Worm (Caenorhabditis elegans) whole organism, young adult: ENCODE measurements around the gene viro-2.

Experiments used
- B0261.1 ChIP-seq: sonication (generic microtip); optimal IDR thresholded peaks from 2 replicates; lab custom pipeline; 2016; ENCODE audit warnings: mild to moderate bottlenecking, missing genetic modification characterization, moderate library complexity, missing compliant biosample characterization
- D2030.7 ChIP-seq: fragments of 200-800 bp; sonication (Bioruptor generic); IDR thresholded peaks from 2 replicates; pipeline ENCODE4 v1.3.6; 2022; ENCODE audit warnings: missing genetic modification reagents, missing genetic modification characterization, missing compliant biosample characterization
- F10E7.11 ChIP-seq: sonication (generic microtip); optimal IDR thresholded peaks from 2 replicates; lab custom pipeline; 2017; ENCODE audit warnings: mild to moderate bottlenecking, missing genetic modification characterization, moderate library complexity, missing compliant biosample characterization
- F33H1.4 ChIP-seq: fragments of 200-800 bp; sonication (Bioruptor generic); IDR thresholded peaks from 2 replicates; pipeline ENCODE4 v1.3.6; 2022; ENCODE audit warnings: missing genetic modification reagents, missing genetic modification characterization, missing compliant biosample characterization
- F52B5.7 ChIP-seq: sonication (generic microtip); optimal IDR thresholded peaks from 2 replicates; lab custom pipeline; 2016; ENCODE audit warnings: mild to moderate bottlenecking, missing genetic modification characterization, missing compliant biosample characterization
- F55B11.4 ChIP-seq: sonication (generic microtip); optimal IDR thresholded peaks from 2 replicates; lab custom pipeline; 2016; ENCODE audit warnings: missing compliant biosample characterization, missing genetic modification characterization, borderline replicate concordance; ENCODE audit not compliant: insufficient read depth
- F57A8.1 ChIP-seq: fragments of 200-800 bp; sonication (Bioruptor generic); optimal IDR thresholded peaks from 2 replicates; lab custom pipeline; 2018; ENCODE audit warnings: mild to moderate bottlenecking, missing genetic modification characterization, moderate library complexity, missing compliant biosample characterization
- T07F8.4 ChIP-seq: sonication (generic microtip); optimal IDR thresholded peaks from 2 replicates; lab custom pipeline; 2016; ENCODE audit warnings: mild to moderate bottlenecking, missing genetic modification characterization, moderate library complexity, missing compliant biosample characterization
- Y95B8A.8 ChIP-seq: fragments of 200-800 bp; sonication (Bioruptor generic); IDR thresholded peaks from 2 replicates; pipeline ENCODE4 v1.3.6; 2022; ENCODE audit warnings: missing genetic modification reagents, missing genetic modification characterization, missing compliant biosample characterization
- akir-1 ChIP-seq: fragments of 200-800 bp; sonication (Bioruptor generic); optimal IDR thresholded peaks from 2 replicates; lab custom pipeline; 2018; ENCODE audit warnings: mild to moderate bottlenecking, missing genetic modification characterization, moderate library complexity, missing compliant biosample characterization
- aptf-3 ChIP-seq: fragments of 200-800 bp; sonication (Bioruptor generic); IDR thresholded peaks from 2 replicates; pipeline ENCODE4 v1.3.6; 2022; ENCODE audit warnings: missing genetic modification characterization, missing compliant biosample characterization
- athp-1 ChIP-seq: sonication (generic microtip); optimal IDR thresholded peaks from 2 replicates; lab custom pipeline; 2017; ENCODE audit warnings: mild to moderate bottlenecking, missing genetic modification characterization, missing compliant biosample characterization
- attf-5 ChIP-seq: fragments of 200-800 bp; sonication (Bioruptor generic); optimal IDR thresholded peaks from 2 replicates; lab custom pipeline; 2018; ENCODE audit warnings: mild to moderate bottlenecking, missing genetic modification characterization, missing compliant biosample characterization
- attf-6 ChIP-seq: fragments of 200-800 bp; sonication (Bioruptor generic); IDR thresholded peaks from 2 replicates; pipeline ENCODE4 v1.3.6; 2022; ENCODE audit warnings: missing genetic modification reagents, missing genetic modification characterization, missing compliant biosample characterization
- cebp-2 ChIP-seq: fragments of 200-800 bp; sonication (Bioruptor generic); IDR thresholded peaks from 2 replicates; pipeline ENCODE4 v1.3.6; 2022; ENCODE audit warnings: missing genetic modification characterization, missing compliant biosample characterization
- ceh-79 ChIP-seq: sonication (generic microtip); optimal IDR thresholded peaks from 2 replicates; lab custom pipeline; 2017; ENCODE audit warnings: mild to moderate bottlenecking, missing genetic modification characterization, missing compliant biosample characterization
- chd-7 ChIP-seq: sonication (generic microtip); optimal IDR thresholded peaks from 2 replicates; lab custom pipeline; 2016; ENCODE audit warnings: mild to moderate bottlenecking, missing genetic modification characterization, moderate library complexity, missing compliant biosample characterization
- dox-1 ChIP-seq: fragments of 200-800 bp; sonication (Bioruptor generic); IDR thresholded peaks from 2 replicates; pipeline ENCODE4 v1.3.6; 2022; ENCODE audit warnings: missing genetic modification reagents, missing genetic modification characterization, missing compliant biosample characterization
- dpff-1 ChIP-seq: sonication (generic microtip); optimal IDR thresholded peaks from 2 replicates; lab custom pipeline; 2017; ENCODE audit warnings: mild to moderate bottlenecking, missing genetic modification characterization, missing compliant biosample characterization
- efl-1 ChIP-seq: fragments of 150-350 bp; optimal IDR thresholded peaks from 2 replicates; lab custom pipeline; 2014; ENCODE audit warnings: missing biosample characterization, missing genetic modification reagents, missing genetic modification characterization
- egl-44 ChIP-seq: fragments of 200-800 bp; sonication (Bioruptor generic); IDR thresholded peaks from 2 replicates; pipeline ENCODE4 v1.3.6; 2022; ENCODE audit warnings: missing genetic modification reagents, missing genetic modification characterization, missing compliant biosample characterization
- egrh-3 ChIP-seq: fragments of 200-800 bp; sonication (Bioruptor generic); IDR thresholded peaks from 2 replicates; pipeline ENCODE4 v1.3.6; 2022; ENCODE audit warnings: missing genetic modification reagents, missing genetic modification characterization, missing compliant biosample characterization
- ets-4 ChIP-seq: fragments of 200-800 bp; sonication (Bioruptor generic); optimal IDR thresholded peaks from 2 replicates; lab custom pipeline; 2018; ENCODE audit warnings: mild to moderate bottlenecking, missing genetic modification characterization, missing compliant biosample characterization
- him-1 ChIP-seq: sonication (generic microtip); optimal IDR thresholded peaks from 2 replicates; lab custom pipeline; 2016; ENCODE audit warnings: missing genotype, missing genetic modification reagents, missing genetic modification characterization, missing compliant biosample characterization
- hmg-1.2 ChIP-seq: fragments of 200-800 bp; sonication (Bioruptor generic); IDR thresholded peaks from 2 replicates; pipeline ENCODE4 v1.3.6; 2022; ENCODE audit warnings: missing genetic modification reagents, missing genetic modification characterization, missing compliant biosample characterization
- hmg-20 ChIP-seq: fragments of 200-800 bp; sonication (Bioruptor generic); IDR thresholded peaks from 2 replicates; pipeline ENCODE4 v1.3.6; 2022; ENCODE audit warnings: missing genetic modification reagents, missing genetic modification characterization, missing compliant biosample characterization
- hsf-1 ChIP-seq: fragments of 200-800 bp; sonication (Bioruptor generic); IDR thresholded peaks from 2 replicates; pipeline ENCODE4 v1.3.6; 2022; ENCODE audit warnings: missing genetic modification reagents, missing genetic modification characterization, missing compliant biosample characterization
- lag-1 ChIP-seq: fragments of 200-800 bp; sonication (Bioruptor generic); IDR thresholded peaks from 2 replicates; pipeline ENCODE4 v1.3.6; 2022; ENCODE audit warnings: missing genetic modification reagents, missing genetic modification characterization, missing compliant biosample characterization
- lin-26 ChIP-seq: fragments of 200-800 bp; sonication (Bioruptor generic); IDR thresholded peaks from 2 replicates; pipeline ENCODE4 v1.3.6; 2022; ENCODE audit warnings: missing genetic modification reagents, missing genetic modification characterization, missing compliant biosample characterization
- lin-35 ChIP-seq, 3 experiments: fragments of 150-350 bp in 2 of 3; sonication (generic microtip) in 1 of 3; optimal IDR thresholded peaks; 2 replicates each; lab custom pipeline; 2014 to 2018; ENCODE audit warnings: missing biosample characterization in 3 of 3, missing genetic modification characterization in 3 of 3, missing genetic modification reagents in 3 of 3
- lin-54 ChIP-seq: fragments of 200-800 bp; sonication (Bioruptor generic); optimal IDR thresholded peaks from 2 replicates; lab custom pipeline; 2018; ENCODE audit warnings: mild to moderate bottlenecking, missing genetic modification characterization, missing compliant biosample characterization
- lir-1 ChIP-seq: fragments of 200-800 bp; sonication (Bioruptor generic); conservative IDR thresholded peaks from 2 replicates; pipeline ENCODE4 v1.3.6; 2022; ENCODE audit warnings: missing genetic modification reagents, missing genetic modification characterization, missing compliant biosample characterization
- madf-10 ChIP-seq: sonication (generic microtip); optimal IDR thresholded peaks from 2 replicates; lab custom pipeline; 2016; ENCODE audit warnings: mild to moderate bottlenecking, missing genetic modification characterization, missing compliant biosample characterization
- madf-6 ChIP-seq: fragments of 200-800 bp; sonication (Bioruptor generic); IDR thresholded peaks from 2 replicates; pipeline ENCODE4 v1.3.6; 2022; ENCODE audit warnings: missing genetic modification reagents, missing genetic modification characterization, missing compliant biosample characterization
- mel-28 ChIP-seq: sonication (generic microtip); optimal IDR thresholded peaks from 2 replicates; lab custom pipeline; 2016; ENCODE audit warnings: borderline replicate concordance, mild to moderate bottlenecking, missing genetic modification characterization, missing compliant biosample characterization
- nfya-2 ChIP-seq: fragments of 200-800 bp; sonication (Bioruptor generic); IDR thresholded peaks from 2 replicates; pipeline ENCODE4 v1.3.6; 2022; ENCODE audit warnings: missing genetic modification reagents, missing genetic modification characterization, missing compliant biosample characterization
- nhr-80 ChIP-seq: sonication (generic microtip); optimal IDR thresholded peaks from 2 replicates; lab custom pipeline; 2016; ENCODE audit warnings: missing genetic modification characterization, missing compliant biosample characterization
- repo-1 ChIP-seq: sonication (generic microtip); optimal IDR thresholded peaks from 2 replicates; lab custom pipeline; 2017; ENCODE audit warnings: mild to moderate bottlenecking, missing genetic modification characterization, missing compliant biosample characterization
- snpc-1.1 ChIP-seq: sonication (generic microtip); optimal IDR thresholded peaks from 2 replicates; lab custom pipeline; 2017; ENCODE audit warnings: missing genetic modification characterization, mild to moderate bottlenecking, missing compliant biosample characterization, antibody characterized with exemption, moderate library complexity, missing genotype, missing genetic modification reagents; ENCODE audit not compliant: insufficient read depth
- snpc-3.4 ChIP-seq: sonication (generic microtip); optimal IDR thresholded peaks from 2 replicates; lab custom pipeline; 2017; ENCODE audit warnings: missing genetic modification characterization, mild to moderate bottlenecking, missing compliant biosample characterization, antibody characterized with exemption, moderate library complexity, missing genotype, missing genetic modification reagents
- tlf-1 ChIP-seq: fragments of 200-800 bp; sonication (Bioruptor generic); optimal IDR thresholded peaks from 2 replicates; lab custom pipeline; 2018; ENCODE audit warnings: mild to moderate bottlenecking, missing genetic modification characterization, missing compliant biosample characterization
- unc-62 ChIP-seq: fragments of 150-350 bp; optimal IDR thresholded peaks from 2 replicates; lab custom pipeline; 2014; ENCODE audit warnings: missing biosample characterization, missing genetic modification reagents, missing genetic modification characterization
- zfh-2 ChIP-seq: fragments of 200-800 bp; sonication (Bioruptor generic); conservative IDR thresholded peaks from 2 replicates; pipeline ENCODE4 v1.3.6; 2022; ENCODE audit warnings: missing genetic modification reagents, missing genetic modification characterization, missing compliant biosample characterization
- zim-3 ChIP-seq: sonication (generic microtip); optimal IDR thresholded peaks from 2 replicates; lab custom pipeline; 2017; ENCODE audit warnings: mild to moderate bottlenecking, missing genetic modification characterization, moderate library complexity, missing compliant biosample characterization
- ztf-18 ChIP-seq: sonication (generic microtip); optimal IDR thresholded peaks from 2 replicates; lab custom pipeline; 2016; ENCODE audit warnings: missing genotype, mild to moderate bottlenecking, missing genetic modification characterization, missing compliant biosample characterization
- ztf-25 ChIP-seq: fragments of 200-800 bp; sonication (Bioruptor generic); IDR thresholded peaks from 2 replicates; pipeline ENCODE4 v1.3.6; 2022; ENCODE audit warnings: missing genetic modification reagents, missing genetic modification characterization, missing compliant biosample characterization
- ztf-26 ChIP-seq: sonication (generic microtip); optimal IDR thresholded peaks from 2 replicates; lab custom pipeline; 2017; ENCODE audit warnings: missing genetic modification characterization, missing compliant biosample characterization

viro-2 gene

DNA sequence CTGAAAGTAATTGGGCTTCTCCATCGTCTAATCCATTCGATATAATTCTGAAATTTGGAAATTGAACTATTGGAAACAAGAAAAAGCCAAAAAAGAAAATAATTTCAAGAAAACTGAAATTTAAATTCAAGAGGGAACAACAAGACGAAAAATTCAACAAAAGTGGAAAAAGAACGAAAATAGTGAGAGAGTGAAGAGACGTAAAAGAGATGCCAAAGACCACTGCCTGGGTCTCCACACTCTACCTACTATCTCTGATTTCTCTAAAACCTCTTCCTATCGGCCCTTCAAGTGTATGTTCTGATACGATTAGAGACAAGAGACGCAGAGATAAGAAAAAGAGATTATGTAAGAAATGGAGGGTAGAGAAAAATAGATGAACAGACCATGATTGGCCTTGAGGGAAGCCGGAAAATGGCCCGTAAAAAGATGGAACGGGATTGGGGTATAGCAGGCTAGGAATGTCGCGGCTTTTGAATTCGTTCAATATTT lies 25.1 kb downstream of the viro-2 start, which contains the start of gene ogt-1 (continued):
- no peak for TF ChIP-seq efl-1 (GFP tag; lab: Kevin White, UChicago)
- TF ChIP-seq snpc-1.1 (tag; lab: Kevin White, UChicago): no peak
- peak; percentile 55 for TF ChIP-seq lin-54 (GFP tag; lab: Kevin White, UChicago)
- TF ChIP-seq attf-6 (GFP tag; lab: Robert Waterston, UW): no peak
- no peak for TF ChIP-seq zim-3 (tag; lab: Kevin White, UChicago)
- TF ChIP-seq tlf-1 (GFP tag; lab: Kevin White, UChicago): no peak
- TF ChIP-seq snpc-3.4: peak; percentile 64
- no peak for TF ChIP-seq lin-26 (GFP tag; lab: Robert Waterston, UW)
- peak; percentile 89 for TF ChIP-seq hmg-1.2 (GFP tag; lab: Robert Waterston, UW)
- TF ChIP-seq F33H1.4 (GFP tag; lab: Robert Waterston, UW): no peak
- peak in 1 of 3 experiments; percentile 71 for TF ChIP-seq lin-35 (GFP tag; optimal IDR thresholded peaks at IDR 0.05; lab: Kevin White, UChicago)
- peak; percentile 59 for TF ChIP-seq ztf-26 (tag; lab: Kevin White, UChicago)
- TF ChIP-seq him-1 (tag; lab: Kevin White, UChicago): no peak
- TF ChIP-seq aptf-3 (GFP tag; lab: Robert Waterston, UW): no peak
- no peak for TF ChIP-seq F57A8.1 (GFP tag; lab: Kevin White, UChicago)
- no peak for TF ChIP-seq F10E7.11 (tag; lab: Kevin White, UChicago)
- no peak for TF ChIP-seq egl-44 (GFP tag; lab: Robert Waterston, UW)
- peak; percentile 28 for TF ChIP-seq unc-62 (GFP tag; lab: Kevin White, UChicago)
- TF ChIP-seq cebp-2: no peak
- no peak for TF ChIP-seq nfya-2 (GFP tag; lab: Robert Waterston, UW)
- TF ChIP-seq ztf-18 (tag; lab: Kevin White, UChicago): no peak
- TF ChIP-seq zfh-2: no peak
- no peak for TF ChIP-seq madf-6 (GFP tag; lab: Robert Waterston, UW)
- no peak for TF ChIP-seq F52B5.7 (tag; lab: Kevin White, UChicago)
- TF ChIP-seq dox-1 (GFP tag; lab: Robert Waterston, UW): peak; percentile 65
- no peak for TF ChIP-seq T07F8.4 (tag; lab: Kevin White, UChicago)
- no peak for TF ChIP-seq lag-1 (GFP tag; lab: Robert Waterston, UW)
- no peak for TF ChIP-seq Y95B8A.8
- TF ChIP-seq repo-1 (tag; lab: Kevin White, UChicago): peak; percentile 4
- TF ChIP-seq hsf-1 (GFP tag; lab: Robert Waterston, UW): 0 out of 2 replicates have a peak, but pooled peaks have one; percentile 6
- peak; percentile 44 for TF ChIP-seq attf-5
- TF ChIP-seq lir-1: no peak
- TF ChIP-seq dpff-1 (tag; lab: Kevin White, UChicago): no peak
- no peak for TF ChIP-seq F55B11.4 (tag; lab: Kevin White, UChicago)
- no peak for TF ChIP-seq B0261.1
- no peak for TF ChIP-seq akir-1
- TF ChIP-seq hmg-20 (GFP tag; lab: Robert Waterston, UW): no peak
- no peak for TF ChIP-seq D2030.7 (GFP tag; lab: Robert Waterston, UW)
- TF ChIP-seq athp-1 (tag; lab: Kevin White, UChicago): peak; percentile 13
- no peak for TF ChIP-seq ceh-79
- peak; percentile 4 for TF ChIP-seq nhr-80 (tag; lab: Kevin White, UChicago)
- no peak for TF ChIP-seq mel-28 (tag; lab: Kevin White, UChicago)
- no peak; the same call in 1 of the 2 replicates for TF ChIP-seq egrh-3 (GFP tag; lab: Robert Waterston, UW)
- TF ChIP-seq ztf-25 (GFP tag; lab: Robert Waterston, UW): no peak
- TF ChIP-seq madf-10 (tag; lab: Kevin White, UChicago): peak; percentile 5
- TF ChIP-seq chd-7: peak; percentile 25
- no peak for TF ChIP-seq ets-4 (GFP tag; lab: Kevin White, UChicago)
